Fruit fly (Drosophila melanogaster): ENCODE measurements around the gene sosie.

sosie gene

DNA sequence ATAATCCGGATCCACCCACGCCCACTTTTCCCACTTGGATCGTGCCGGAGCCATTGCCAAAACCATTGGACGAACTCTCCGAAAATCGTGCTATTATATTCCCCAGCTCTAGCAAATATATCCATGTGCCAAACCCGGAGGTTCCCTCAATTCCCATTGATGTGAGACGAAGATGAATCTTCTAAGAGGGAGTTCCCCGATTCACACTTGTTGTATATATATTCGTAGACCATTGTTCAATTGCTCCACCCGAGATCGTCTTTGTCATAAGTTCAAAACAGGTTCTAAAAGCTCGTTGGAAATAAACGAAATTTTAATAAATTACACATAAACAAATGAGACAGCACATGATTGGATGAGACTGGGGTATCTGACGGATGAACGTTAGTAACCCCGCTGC, 30.1 kb downstream of the sosie start:
- no peak for TF ChIP-seq noc (tag; optimal IDR thresholded peaks at IDR 0.05)

DNA sequence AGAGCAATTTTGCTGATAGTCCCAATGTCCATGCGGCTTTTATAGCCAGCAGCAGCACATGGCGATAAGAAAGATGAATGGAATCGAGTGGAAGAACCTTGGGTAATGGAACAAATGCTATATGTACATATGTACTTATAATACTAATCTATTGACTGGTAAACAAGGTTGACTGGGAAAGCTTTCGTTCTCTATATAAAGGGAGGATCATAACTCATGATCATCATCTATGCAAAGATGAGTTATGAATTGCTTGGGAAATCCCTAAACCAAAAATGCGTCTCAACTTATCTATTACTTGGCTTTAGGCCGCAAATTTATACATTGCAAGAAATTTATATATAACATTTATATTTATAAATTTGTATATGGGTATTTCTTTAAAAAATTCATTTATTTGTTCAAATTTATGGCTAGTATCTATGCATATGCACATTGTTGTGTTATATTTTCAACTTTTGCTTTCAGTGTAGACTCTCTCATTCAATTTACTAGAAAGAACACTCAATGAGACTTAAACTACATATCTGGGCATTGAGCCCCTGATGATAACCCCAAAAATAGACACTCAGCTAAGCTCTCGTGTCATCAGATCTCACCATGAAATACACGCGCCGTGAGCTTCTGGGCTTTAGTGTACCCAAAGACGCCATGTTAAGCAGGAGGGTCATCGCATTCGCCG, 31.1 kb downstream of the sosie start, which contains the start of the genes Srg1 and Elal:
Gene Srg1, minus strand, starts transcription at position 14 of the 682 bp plus-strand sequence.
Gene Elal, plus strand, starts transcription at position 632 of the 682 bp plus-strand sequence.
- TF ChIP-seq noc (tag; optimal IDR thresholded peaks at IDR 0.05): peak; percentile 83

DNA sequence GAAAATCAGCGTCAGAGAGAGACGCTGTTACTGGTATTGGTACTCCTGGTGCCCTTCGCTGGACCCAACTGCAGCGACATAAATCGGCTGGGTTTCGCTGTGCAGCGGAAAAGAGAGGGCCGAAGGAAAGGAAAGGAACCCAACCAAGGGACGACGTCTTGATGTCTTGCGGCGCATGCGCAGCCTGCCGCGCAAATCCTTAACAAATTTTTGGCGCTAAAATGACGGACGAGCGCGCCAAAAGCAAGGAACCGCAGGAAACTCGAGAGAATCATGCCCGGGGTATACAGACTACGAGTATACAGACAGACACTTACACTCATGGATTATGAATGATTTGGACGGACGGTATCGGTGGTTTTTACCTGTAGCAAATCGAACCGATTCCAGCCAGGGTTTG, 33.2 kb downstream of the sosie start:
- no peak for TF ChIP-seq noc (tag; optimal IDR thresholded peaks at IDR 0.05)

DNA sequence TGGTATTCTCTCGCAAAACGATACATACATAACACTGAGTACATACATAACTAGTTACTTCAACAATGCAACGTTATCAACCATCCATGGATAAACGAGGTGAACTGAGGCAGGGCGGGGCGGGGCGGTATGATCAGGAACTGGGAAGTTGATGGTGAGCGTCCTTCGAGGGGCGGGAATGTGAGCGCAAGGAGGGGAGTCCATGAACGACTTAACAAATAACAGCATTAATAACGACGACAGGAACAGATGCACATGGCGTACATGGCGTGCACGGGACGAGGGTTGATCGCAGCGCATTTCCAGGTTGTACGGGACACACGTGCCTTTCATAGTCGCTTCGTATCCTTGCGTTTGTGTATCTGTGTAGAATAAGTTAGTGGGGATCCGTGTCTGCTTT, 34.2 kb downstream of the sosie start:
- TF ChIP-seq noc (tag; optimal IDR thresholded peaks at IDR 0.05): no peak

DNA sequence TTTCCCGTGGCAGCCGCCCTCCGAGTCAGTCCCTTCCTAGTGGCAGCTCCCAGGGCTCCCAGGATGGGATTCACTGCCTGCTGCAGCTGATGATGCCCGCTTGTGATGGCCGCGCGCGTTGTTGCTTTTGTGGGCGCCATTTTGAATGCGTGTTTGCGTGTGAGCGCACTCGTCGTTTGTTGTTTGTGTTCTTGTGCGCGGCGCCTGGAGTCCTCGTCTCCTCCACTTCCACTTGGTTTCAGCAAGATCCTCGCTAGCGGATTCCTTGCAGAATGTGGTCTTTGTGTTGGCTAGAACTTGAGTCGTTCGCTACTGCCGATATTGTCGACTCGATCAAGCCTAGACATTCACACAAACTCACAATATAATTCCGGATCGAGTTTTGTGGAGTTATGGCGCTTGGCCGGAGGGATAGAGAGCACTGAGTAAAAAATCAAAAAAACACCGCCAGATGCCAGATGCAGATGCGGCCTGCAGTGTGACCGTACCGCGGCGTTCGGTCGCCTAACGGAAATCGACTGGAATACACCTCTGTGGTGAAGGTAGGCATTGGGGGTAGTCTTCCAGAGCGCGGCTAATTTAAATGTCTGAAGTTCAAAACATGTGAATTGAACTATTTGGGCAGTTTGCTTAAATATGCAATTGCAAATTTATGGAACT, 36.8 kb downstream of the sosie start, which contains the start of gene CycB3:
Gene CycB3, minus strand, starts transcription at position 428 of the 660 bp plus-strand sequence.
- TF ChIP-seq noc (tag; optimal IDR thresholded peaks at IDR 0.05): no peak

DNA sequence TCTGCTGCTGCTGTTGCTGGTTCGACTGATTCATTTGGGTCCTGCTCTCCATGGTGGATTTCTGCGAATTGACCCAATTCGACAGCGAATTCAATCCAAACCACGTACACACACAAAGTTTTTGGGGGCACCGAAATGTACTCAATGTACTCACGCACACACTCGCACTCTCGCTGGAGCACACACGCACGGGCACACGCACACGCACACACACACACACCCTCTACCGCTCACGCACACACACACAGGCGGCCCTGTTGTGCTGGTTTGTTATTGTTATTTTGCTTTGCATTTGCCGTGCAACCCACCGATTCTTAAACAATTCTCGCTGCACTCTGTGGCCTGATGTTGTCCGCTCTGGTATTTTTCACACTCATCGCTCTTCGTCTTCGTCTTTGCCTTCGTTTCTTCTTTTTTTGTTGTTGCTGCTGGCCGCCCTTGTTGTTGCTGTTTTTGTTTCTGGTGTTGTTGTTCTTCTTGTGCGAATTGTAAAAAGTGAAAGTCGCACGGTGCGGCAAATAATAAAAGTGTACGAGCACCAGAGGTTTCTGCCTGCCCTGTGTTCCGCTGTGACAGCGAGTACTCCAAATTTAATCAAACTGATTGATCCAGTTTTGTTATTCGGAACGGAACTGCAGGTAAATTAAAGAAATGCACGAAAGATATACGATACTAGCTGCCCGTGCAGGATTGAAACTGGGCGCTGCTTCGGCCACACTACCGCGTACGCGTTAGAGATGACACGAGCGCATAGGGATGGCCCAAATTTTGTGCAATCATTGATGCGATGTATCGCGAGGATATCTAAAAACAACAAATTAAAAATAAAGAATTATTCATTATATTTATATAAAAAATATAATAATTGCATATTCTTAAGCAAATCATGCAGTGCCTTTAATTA, 42.4 kb downstream of the sosie start, which contains the start of gene CG3744:
Gene CG3744, minus strand, starts transcription at position 716 of the 904 bp plus-strand sequence.
- TF ChIP-seq noc (tag; optimal IDR thresholded peaks at IDR 0.05): peak; percentile 41

DNA sequence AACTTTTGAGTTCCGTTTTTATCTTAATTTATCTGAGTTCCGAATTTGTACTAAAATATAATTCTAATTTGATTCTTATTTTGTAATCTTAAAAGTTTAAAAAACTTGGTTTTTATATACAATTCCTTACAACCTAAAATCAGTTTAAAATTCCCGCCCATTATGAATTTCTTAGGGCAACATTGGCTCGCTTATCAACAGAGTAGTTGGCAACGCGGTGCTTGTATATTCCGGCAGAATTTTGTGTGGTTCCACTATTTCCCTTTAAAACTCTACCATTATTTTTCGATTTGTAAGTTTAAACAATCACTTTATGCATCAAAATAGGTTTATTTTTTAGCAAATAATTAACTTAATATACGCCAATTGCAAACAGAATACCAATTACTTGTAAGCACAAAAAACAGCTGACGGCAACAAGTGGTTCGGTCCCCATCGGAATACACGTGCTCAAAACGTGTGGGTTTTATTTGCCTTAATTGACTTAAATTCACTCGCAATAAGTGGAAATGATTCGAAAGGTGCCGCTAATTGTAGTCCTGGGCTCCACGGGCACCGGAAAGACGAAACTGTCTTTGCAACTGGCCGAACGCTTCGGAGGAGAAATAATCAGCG, 43.2 kb downstream of the sosie start, which contains the start of the genes CG11089 and CG31381:
Gene CG11089, plus strand, starts transcription at position 203 of the 615 bp plus-strand sequence.
Gene CG31381, plus strand, starts transcription at position 203 of the 615 bp plus-strand sequence.
- no peak for TF ChIP-seq noc (tag; optimal IDR thresholded peaks at IDR 0.05)

DNA sequence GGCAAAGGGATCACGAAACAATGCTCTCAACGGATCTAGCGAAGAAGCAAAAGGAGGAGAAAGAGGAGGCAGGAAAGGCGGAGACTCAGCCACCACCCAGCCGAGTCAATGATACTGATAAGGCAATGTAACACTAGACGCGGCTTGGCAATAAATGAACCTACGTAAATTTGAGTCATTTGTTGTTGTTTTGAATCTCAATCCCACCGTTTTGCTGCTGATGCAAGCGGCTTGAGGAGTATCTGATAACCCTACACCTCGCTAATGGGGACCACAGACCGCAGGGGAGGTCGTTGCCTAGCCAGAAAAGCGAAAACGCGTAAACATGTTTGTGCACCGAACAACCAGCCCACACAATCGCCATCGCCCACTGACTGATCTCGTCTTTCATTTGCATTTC, 44.9 kb downstream of the sosie start:
- TF ChIP-seq noc (tag; optimal IDR thresholded peaks at IDR 0.05): no peak

DNA sequence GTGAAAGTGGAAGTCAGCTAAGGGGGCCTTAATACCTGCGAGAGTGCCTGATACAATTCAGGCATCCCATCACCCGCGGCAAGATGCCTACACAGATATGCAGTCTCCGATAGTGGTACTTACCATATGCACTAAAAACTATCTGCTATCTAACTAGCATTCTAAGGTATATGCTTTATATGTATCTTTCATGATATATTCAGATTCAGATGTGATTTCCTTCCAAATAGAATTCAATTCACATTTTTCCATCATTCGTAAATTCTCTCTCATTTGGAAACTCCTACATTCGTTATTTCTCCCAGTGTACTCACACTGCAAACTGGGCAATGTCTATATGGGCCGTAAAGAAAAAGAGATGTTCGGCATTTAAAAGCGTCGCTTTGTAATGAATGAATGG, 52.7 kb downstream of the sosie start:
- no peak for TF ChIP-seq noc (tag; optimal IDR thresholded peaks at IDR 0.05)

DNA sequence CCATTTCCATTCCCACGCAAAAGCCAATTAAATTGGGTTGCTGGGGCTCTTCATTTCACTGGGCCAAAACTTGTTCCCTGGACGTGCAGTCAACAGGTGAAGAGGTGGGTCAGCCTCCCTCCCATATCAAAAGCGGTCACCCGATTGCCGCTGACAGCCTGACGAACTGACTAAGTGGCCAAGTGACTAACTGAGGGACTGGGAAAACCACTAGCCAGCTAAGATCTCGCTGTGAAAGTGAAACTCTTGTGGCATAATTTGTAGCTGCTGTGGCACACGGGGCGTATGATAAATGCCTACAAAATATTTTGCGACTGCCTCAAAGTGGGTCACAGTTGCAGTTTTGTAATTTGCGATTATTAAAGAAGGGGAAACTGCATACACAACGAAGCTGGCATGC, 54.7 kb downstream of the sosie start:
- no peak for TF ChIP-seq noc (tag; optimal IDR thresholded peaks at IDR 0.05)

DNA sequence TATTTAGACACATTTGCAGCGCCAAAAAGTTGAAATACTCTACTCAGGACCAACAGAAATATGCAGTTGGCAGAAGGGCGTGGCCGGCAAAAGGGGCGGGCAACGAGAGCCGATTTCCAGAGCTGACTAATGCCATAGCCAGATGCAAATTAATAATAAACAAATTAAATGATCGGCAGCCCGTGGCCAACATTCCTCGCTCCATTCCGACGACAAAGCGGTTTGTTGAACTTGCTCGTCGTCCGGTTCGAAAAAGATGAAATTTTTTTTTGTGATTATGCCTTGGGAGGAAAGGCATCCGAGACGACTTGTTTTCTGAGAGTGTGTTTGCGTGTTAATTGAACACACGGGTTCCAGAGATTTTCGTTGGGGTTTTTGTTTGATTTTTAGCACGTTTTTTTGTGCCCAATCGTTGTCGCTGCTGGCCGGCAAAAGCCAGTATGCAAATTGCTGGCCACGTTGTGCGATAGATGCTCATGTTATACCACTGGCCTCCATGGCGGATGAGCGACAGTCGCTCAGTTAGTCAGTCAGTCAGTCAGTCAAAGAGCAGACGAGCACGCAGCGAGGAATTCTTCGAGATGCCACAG, 55.6 kb downstream of the sosie start:
- TF ChIP-seq noc (tag; optimal IDR thresholded peaks at IDR 0.05): no peak

Measured in whole organism, larva.